Worm (Caenorhabditis elegans) whole organism, dauer: Measurements from ENCODE around the gene fut-6.
"Not testable (repeated sequence)": the region's sequence is repeated elsewhere in the genome, so short reads cannot be mapped to it uniquely, and the experiment has no call there.

ENCODE experiments used
- unc-62 ChIP-seq: sonication (generic microtip); optimal IDR thresholded peaks from 2 replicates; lab custom pipeline; 2017; ENCODE audit warnings: missing biosample characterization, missing genetic modification reagents, missing genetic modification characterization

The fut-6 gene

DNA sequence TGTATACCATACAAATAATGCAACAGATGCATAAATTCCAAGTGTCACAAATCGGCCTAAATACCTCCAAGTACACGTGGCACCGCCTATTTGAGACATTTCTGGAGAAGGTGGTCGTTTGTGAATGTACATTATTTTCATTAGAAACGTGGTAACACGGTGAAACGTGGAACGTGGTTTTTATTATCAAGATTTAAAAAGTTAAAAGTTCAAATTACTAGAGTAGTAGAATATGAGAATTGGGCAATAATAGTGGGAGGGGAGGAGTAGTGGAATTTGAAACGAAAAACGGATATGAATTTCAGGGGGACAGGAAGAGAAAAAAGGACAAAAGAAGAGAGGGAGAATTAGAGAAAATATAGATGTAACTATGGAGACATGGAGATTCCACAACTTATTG, at the start of gene fut-6:
fut-6 (minus strand) TSS at position 101 of the 400 bp plus-strand sequence.
- TF ChIP-seq unc-62 (GFP tag; lab: Kevin White, UChicago): no peak

DNA sequence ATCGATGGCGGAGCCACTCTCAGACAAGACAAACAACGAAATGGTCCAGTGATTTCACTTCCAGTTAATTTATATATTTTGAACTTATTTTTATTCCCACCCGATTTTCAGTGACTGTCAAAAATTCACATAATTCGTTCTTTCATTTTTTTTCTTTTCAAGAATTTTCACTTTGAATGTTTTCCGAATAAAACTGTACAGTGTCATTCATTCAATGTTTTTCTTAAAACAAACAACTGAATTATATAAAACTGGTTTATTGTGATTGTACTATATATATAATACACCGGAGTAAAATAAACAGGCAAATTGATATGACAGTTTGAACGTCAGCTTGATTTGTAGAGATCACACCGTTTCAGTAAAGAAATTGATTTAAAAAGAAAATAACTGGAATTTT, 47.3 kb upstream of the fut-6 start:
- no peak for TF ChIP-seq unc-62 (GFP tag; lab: Kevin White, UChicago)

DNA sequence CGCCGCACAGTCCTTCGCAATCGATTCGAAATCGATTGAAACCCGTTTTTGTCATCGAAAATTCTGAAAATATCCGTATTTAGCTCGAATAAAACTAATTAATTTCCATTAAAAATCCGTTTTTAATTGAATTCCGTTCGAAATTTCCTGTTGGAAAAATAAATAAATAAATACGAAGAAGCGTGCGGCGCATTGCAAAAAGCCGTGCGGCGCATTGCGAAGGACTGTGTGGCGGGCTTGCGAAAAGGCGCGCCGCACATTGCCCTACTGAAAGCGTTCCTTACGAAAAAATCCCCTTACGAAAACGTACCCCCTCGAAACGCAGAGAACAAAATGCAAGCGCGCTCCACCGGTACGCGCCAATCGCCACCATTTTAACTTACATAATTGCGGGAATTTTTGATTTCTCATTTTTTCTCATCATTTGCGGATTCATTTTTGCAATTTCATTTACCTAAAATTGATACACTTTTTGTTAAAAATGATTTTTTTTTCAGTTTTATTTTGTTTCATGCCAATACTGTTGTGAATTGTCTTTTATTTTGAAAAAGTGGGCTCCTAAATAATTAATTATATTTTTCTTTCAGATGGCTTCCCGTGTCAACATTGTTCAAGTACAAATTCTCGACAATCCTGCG, 45.9 kb upstream of the fut-6 start, which contains the start of gene unc-85:
unc-85 (plus strand) TSS at position 588 of the 638 bp plus-strand sequence.
- TF ChIP-seq unc-62 (GFP tag; lab: Kevin White, UChicago): not testable (repeated sequence)

DNA sequence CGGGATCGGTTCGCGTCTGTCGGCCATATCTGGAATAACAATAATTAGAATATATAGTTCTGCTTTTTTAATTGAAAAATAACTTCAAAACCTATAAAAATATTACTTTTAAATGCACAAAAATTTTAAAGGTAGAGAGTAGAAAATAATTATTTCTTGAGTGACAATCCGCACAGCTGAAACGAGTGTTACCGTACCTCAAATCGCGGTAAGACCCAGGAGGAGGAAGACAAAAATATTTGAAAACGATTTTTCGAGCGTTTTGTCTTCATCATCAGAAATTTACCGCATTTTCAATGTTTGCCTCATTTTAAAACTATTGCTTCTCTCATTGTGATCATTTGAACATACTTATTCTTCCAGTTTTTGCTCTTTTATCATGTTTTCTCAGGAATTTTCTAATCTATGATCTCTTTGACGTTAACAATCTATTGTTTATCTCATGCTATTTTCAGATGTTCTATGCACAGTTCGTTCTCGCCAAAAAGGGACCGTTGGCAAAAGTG, 42.6 kb upstream of the fut-6 start, which contains the start of the genes rpn-5 and scc-1:
rpn-5 (minus strand) TSS at position 162 of the 506 bp plus-strand sequence.
scc-1 (plus strand) TSS at position 456 of the 506 bp plus-strand sequence.
- TF ChIP-seq unc-62 (GFP tag; lab: Kevin White, UChicago): no peak

DNA sequence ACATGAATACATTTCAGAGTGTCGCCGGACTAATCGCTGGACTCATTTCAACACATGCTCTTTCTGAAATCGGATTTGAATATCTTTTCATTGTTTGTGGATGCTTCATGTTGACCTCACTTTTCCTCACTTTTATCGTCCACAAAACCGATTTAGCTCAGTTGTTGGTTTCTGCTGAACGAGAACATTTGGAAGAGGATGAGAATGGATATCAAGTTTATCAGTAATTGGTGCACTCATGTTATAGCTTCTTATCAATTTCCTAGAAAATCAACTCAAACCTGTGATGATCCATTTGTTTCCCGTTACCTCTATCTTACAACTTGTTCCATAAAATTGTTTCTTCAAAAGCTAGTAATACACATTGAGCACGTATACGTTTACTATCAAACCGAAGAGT, 40.3 kb upstream of the fut-6 start:
- no peak for TF ChIP-seq unc-62 (GFP tag; lab: Kevin White, UChicago)

DNA sequence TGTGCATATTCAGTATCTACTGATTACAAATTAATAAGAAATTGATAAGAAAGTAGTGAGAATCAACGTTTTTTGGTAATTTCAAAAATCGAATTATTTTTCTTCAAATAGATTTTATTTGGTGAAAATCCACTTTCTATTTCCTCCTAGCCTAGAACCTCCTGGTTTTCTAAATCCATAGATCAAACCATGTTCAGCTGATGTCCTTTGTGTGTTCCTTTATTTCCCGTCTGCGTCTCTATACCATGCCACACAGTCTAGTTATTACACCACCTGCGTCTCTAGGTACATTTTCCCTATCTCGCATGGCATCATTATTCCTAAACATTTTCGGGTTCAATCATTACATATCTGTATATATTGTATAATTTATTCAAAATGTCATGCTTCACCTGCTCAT, 37.4 kb upstream of the fut-6 start, which contains the start of gene F10G7.5:
F10G7.5 (plus strand) TSS at position 286 of the 400 bp plus-strand sequence.
- TF ChIP-seq unc-62 (GFP tag; lab: Kevin White, UChicago): no peak

DNA sequence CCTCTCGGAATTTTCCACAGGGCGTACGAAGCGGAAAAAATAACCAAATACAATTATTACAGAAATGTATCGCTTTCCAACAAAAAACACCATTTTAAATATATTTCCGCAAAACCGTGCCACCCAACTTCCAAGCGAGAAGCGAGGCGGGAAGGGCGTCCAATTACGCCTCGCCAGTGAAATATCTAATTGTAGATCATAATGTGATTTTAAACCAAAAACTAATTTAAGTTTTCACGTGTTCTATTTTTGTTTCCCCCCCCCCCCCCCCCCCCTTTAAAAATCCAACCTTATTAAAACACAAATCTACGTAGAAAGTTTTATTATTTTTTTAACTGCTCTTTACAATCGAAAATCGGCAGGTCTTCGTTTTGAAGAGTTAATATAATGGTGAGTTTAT, 33.7 kb upstream of the fut-6 start, which contains the start of gene F10G7.12:
F10G7.12 (plus strand) TSS at position 301 of the 400 bp plus-strand sequence.
- TF ChIP-seq unc-62 (GFP tag; lab: Kevin White, UChicago): no peak

DNA sequence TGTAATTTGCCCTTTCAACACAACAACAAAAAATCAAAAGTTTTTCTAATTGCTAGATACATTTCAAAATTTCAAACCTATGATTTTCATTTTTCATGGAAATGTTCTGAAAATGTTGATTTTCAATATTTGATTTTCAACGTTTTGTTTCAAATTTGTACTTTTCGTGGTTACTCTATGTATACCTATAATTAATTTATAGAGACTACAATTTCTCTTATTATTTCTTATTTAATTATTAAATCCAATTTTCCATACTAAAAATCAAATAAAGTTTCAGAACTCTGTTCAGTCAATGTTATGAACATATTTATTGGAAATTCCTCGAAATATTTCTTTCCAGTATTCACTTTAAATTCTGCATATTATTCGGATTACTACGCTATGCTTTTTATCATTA, 31.2 kb upstream of the fut-6 start, which contains the start of gene sre-39:
sre-39 (plus strand) TSS at position 301 of the 400 bp plus-strand sequence.
- TF ChIP-seq unc-62 (GFP tag; lab: Kevin White, UChicago): no peak

DNA sequence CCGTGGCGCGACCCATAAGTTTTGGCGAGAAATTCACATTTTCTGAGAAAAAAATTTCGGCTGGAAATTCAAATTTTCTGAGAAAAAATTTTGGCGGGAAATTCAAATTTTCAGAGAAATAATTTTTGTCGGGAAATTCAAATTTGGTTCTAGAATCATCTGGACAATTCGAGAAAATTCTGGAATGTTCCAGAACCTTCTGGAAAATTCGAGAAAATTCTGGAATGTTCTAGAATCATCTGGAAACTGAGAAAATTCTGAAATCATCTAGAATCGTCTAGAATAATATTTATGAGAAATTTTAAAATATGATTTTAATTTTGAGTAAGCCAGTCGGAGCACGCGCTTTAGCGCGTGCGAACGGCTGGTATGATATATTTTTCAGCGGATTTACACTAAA, 29.1 kb upstream of the fut-6 start:
- TF ChIP-seq unc-62 (GFP tag; lab: Kevin White, UChicago): no peak

DNA sequence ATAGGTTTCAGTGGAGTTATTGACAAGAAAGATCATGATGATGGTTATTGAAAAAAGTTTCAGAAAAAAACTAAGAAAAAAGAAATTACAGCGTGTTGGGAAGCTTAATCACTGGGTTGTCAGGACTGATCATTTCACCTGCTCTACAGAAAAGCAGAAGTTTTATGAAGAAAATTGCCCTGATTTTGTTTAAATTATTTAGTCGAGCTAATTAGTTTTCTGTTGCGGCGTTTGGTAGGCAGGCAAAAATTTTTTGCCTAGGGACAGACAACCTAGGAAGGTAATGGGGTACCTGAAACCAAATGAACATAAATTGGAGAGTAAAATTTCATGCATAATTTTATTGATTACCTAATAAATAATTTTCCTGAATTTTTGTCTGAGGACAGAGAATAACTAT, 28.0 kb upstream of the fut-6 start, which contains the start of gene sre-40:
sre-40 (minus strand) TSS at position 101 of the 400 bp plus-strand sequence.
- TF ChIP-seq unc-62 (GFP tag; lab: Kevin White, UChicago): no peak

DNA sequence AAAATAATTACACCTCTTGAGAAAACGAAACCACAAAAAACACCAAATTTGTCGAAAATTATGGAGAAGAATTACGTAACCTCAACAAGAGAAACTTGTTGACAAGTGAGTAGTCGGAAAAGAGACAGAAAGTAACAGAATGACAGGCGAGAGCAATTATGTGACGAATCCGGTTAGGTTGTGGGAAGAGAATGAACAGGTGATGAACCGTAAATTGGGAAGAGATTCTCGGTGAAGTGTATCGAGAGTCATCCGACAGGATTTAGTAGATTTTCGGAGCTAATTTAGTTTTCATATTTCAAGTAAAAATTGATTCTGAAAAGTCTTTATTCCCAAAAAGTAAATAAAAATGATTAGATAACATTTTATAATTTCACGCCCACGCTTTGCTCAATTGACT, 25.7 kb upstream of the fut-6 start, which contains the start of gene T05A7.7:
T05A7.7 (minus strand) TSS at position 101 of the 400 bp plus-strand sequence.
- TF ChIP-seq unc-62 (GFP tag; lab: Kevin White, UChicago): no peak

DNA sequence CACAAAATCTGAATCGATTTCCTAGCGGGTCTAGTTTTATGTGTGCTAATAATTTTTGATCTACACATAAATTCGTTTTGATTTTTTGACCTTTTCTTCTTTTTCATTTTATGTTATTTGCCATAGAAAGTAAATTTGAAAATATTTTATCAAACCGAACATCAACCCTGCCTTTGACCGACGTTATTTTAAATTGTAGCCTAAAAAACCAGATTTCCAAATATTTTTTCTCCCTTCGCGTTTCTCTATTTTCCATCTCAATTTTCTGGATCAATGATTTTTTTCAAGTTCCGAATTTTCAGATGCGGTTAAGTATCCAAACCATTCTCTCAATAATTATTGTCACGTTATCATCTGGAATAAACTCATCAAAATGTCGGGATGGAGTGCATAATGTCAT, 22.2 kb upstream of the fut-6 start, which contains the start of gene T05A7.1:
T05A7.1 (plus strand) TSS at position 301 of the 400 bp plus-strand sequence.
- TF ChIP-seq unc-62 (GFP tag; lab: Kevin White, UChicago): no peak

DNA sequence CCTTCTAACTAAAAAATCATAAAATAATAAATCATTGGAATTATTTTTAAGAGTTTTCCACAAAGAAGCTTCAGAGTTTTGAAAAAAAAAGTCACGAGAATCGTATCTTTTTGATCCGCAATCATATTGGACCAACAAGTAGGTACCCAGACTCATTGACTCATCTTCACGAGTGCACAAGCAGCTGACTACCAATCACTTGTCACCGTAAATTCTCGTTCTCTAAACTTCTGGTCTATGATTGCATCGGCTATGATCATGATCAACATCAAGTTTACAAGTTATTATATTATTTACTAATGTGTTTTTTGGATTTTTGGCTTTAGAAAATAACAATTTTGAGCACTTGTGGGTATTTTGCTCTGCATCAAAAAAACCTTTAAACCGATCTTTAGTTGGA, 20.5 kb upstream of the fut-6 start:
- no peak for TF ChIP-seq unc-62 (GFP tag; lab: Kevin White, UChicago)

DNA sequence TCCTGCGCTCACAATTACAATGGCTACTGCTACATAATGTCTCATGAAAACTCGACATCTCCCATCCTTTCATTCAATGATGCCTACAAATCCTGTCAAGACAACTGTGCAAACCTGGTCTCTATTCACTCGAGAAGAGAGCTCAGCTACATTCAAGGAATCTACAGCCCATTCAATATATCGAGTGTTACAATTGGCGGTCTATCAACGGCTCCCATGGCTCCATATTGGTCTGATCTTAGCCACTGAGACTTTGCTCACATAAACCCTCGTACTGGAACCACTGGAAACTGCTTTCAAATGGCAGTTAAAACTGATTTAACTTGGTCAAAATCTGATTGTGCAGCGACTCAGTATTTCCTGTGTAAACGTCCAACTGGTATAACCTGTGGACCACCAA, 19.7 kb upstream of the fut-6 start, which contains the start of gene T05A7.3:
T05A7.3 (plus strand) TSS at position 301 of the 400 bp plus-strand sequence.
- no peak for TF ChIP-seq unc-62 (GFP tag; lab: Kevin White, UChicago)

DNA sequence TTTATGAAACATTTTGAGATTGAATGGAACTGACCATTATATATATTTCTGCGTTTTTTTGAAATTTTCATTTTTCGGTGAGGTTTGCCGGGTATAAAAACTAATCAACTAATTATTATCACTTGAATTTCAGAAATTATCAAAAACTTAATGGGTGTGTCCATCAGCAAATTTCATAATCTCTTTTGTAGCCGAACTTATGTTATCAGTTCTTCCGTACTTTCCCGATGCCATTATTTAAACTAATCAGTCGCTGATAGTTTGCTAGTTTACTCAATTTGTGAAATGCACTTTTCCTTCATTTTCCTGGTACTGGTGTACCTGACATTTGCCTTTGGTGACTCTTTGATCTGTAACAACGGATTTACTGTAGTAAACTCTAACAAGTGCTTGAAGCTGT, 18.5 kb upstream of the fut-6 start:
- TF ChIP-seq unc-62 (GFP tag; lab: Kevin White, UChicago): no peak

DNA sequence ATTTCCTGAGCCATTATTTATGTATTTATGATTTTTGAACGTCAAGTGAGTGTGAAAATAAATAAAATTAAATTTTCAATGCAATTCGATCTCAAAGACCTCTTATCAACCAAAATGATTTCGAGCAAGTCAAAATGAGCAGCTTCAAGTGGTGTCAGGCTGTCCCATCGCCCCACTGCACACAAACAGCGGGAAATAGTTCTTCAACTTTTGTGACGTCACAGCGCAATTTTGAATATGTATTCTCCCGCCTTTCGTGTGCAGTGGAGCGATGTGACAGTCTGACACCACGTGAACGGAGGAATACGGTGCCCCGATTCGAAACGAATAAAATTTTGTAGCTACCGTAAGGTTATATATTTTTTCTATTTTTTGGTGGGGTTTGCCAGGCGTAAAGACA, 17.9 kb upstream of the fut-6 start:
- TF ChIP-seq unc-62 (GFP tag; lab: Kevin White, UChicago): no peak
